Fruit fly (Drosophila melanogaster) whole organism, wandering third instar larva: Measurements from ENCODE around the gene Npc2c.

ENCODE experiments used
- Abd-B ChIP-seq: fragments of >200 bp; optimal IDR thresholded peaks from 2 replicates; lab custom pipeline; 2017; ENCODE audit warnings: missing biosample characterization, missing genetic modification characterization
- CG32264 ChIP-seq: fragments of 200-800 bp; sonication (Bioruptor generic); optimal IDR thresholded peaks from 2 replicates; lab custom pipeline; 2016; ENCODE audit warnings: missing biosample characterization, missing genetic modification characterization
- CG9705 ChIP-seq: fragments of 200-800 bp; sonication (Bioruptor generic); optimal IDR thresholded peaks from 2 replicates; lab custom pipeline; 2018; ENCODE audit warnings: missing biosample characterization, mild to moderate bottlenecking, missing genetic modification characterization
- CrebA ChIP-seq: fragments of 200-800 bp; sonication (Bioruptor generic); optimal IDR thresholded peaks from 2 replicates; lab custom pipeline; 2016; ENCODE audit warnings: missing biosample characterization, mild to moderate bottlenecking, missing genetic modification characterization, borderline replicate concordance
- Dfd ChIP-seq: fragments of >200 bp; optimal IDR thresholded peaks from 2 replicates; lab custom pipeline; 2017; ENCODE audit warnings: missing biosample characterization, missing genetic modification characterization
- Dif ChIP-seq: fragments of 200-275, 200-300 bp; sonication (Bioruptor generic); optimal IDR thresholded peaks from 2 replicates; lab custom pipeline; 2018; ENCODE audit warnings: missing biosample characterization, missing genetic modification characterization; ENCODE audit not compliant: partially characterized antibody
- GATAd ChIP-seq: sonication (Bioruptor generic); optimal IDR thresholded peaks from 2 replicates; lab custom pipeline; 2016; ENCODE audit warnings: missing biosample characterization, missing genetic modification characterization
- HLH106 ChIP-seq: fragments of 200-800 bp; optimal IDR thresholded peaks from 3 replicates; lab custom pipeline; 2019; ENCODE audit warnings: missing biosample characterization, mild to moderate bottlenecking, missing genetic modification characterization, moderate library complexity
- Hnf4 ChIP-seq: fragments of 200-800 bp; sonication (Bioruptor generic); optimal IDR thresholded peaks from 2 replicates; lab custom pipeline; 2016; ENCODE audit warnings: missing biosample characterization, mild to moderate bottlenecking, missing genetic modification characterization
- Hr78 ChIP-seq: fragments of >200 bp; optimal IDR thresholded peaks from 2 replicates; lab custom pipeline; 2017; ENCODE audit warnings: missing biosample characterization, missing genetic modification characterization
- Hr83 ChIP-seq: fragments of 200-300 bp; sonication (Bioruptor generic); optimal IDR thresholded peaks from 2 replicates; lab custom pipeline; 2016; ENCODE audit warnings: missing biosample characterization, mild to moderate bottlenecking, missing genetic modification characterization, moderate library complexity; ENCODE audit not compliant: poor library complexity, severe bottlenecking
- Jra ChIP-seq: sonication (Bioruptor generic); optimal IDR thresholded peaks from 2 replicates; lab custom pipeline; 2016; ENCODE audit warnings: missing biosample characterization, missing genetic modification characterization
- Mio ChIP-seq: sonication (Bioruptor generic); optimal IDR thresholded peaks from 2 replicates; lab custom pipeline; 2016; ENCODE audit warnings: missing biosample characterization, missing genetic modification characterization
- N ChIP-seq: fragments of >200 bp; optimal IDR thresholded peaks from 2 replicates; lab custom pipeline; 2018; ENCODE audit warnings: missing biosample characterization, missing external identifiers, missing genetic modification characterization
- OdsH ChIP-seq: fragments of 200-800 bp; sonication (Bioruptor generic); optimal IDR thresholded peaks from 2 replicates; lab custom pipeline; 2016; ENCODE audit warnings: missing biosample characterization, mild to moderate bottlenecking, missing genetic modification characterization
- Rel ChIP-seq, 2 experiments: fragments of 200-800 bp; sonication (Bioruptor generic) in 1 of 2; optimal IDR thresholded peaks; 2 replicates in 1 of 2; 3 replicates in 1 of 2; lab custom pipeline; 2016 to 2019; ENCODE audit warnings: mild to moderate bottlenecking in 2 of 2, missing biosample characterization in 2 of 2, missing genetic modification characterization in 2 of 2, moderate library complexity in 1 of 2
- Sp1 ChIP-seq: fragments of 200-800 bp; sonication (Bioruptor generic); optimal IDR thresholded peaks from 3 replicates; lab custom pipeline; 2019; ENCODE audit warnings: missing biosample characterization, mild to moderate bottlenecking, missing genetic modification characterization, moderate library complexity
- Vsx2 ChIP-seq: fragments of 200-300, 225-300 bp; sonication (Bioruptor generic); optimal IDR thresholded peaks from 2 replicates; lab custom pipeline; 2018; ENCODE audit warnings: missing biosample characterization, missing genetic modification characterization; ENCODE audit not compliant: partially characterized antibody
- br ChIP-seq: fragments of 200-800 bp; sonication (Bioruptor generic); optimal IDR thresholded peaks from 2 replicates; lab custom pipeline; 2016; ENCODE audit warnings: missing biosample characterization, missing genetic modification characterization
- brk ChIP-seq: fragments of 200-800 bp; sonication (Bioruptor generic); optimal IDR thresholded peaks from 2 replicates; lab custom pipeline; 2016; ENCODE audit warnings: missing biosample characterization, mild to moderate bottlenecking, missing genetic modification characterization
- dl ChIP-seq, 2 experiments: fragments of 175-275, 200-275 bp in 1 of 2; fragments of 200-275 bp in 1 of 2; sonication (Bioruptor generic); optimal IDR thresholded peaks; lab custom pipeline; 2018; ENCODE audit warnings: mild to moderate bottlenecking in 2 of 2, missing biosample characterization in 2 of 2, missing genetic modification characterization in 2 of 2, moderate library complexity in 2 of 2; ENCODE audit not compliant: partially characterized antibody in 2 of 2, insufficient read depth in 1 of 2
- dmrt93B ChIP-seq: fragments of 200-800 bp; sonication (Bioruptor generic); optimal IDR thresholded peaks from 2 replicates; lab custom pipeline; 2018; ENCODE audit warnings: missing biosample characterization, mild to moderate bottlenecking, missing genetic modification characterization
- dsf ChIP-seq: sonication (Bioruptor generic); optimal IDR thresholded peaks from 2 replicates; lab custom pipeline; 2016; ENCODE audit warnings: missing biosample characterization, missing genetic modification characterization, borderline replicate concordance
- ey ChIP-seq: fragments of 200-800 bp; sonication (Bioruptor generic); optimal IDR thresholded peaks from 2 replicates; lab custom pipeline; 2016; ENCODE audit warnings: missing biosample characterization, missing genetic modification characterization
- foxo ChIP-seq, 2 experiments: fragments of 200-800 bp; sonication (Bioruptor generic); optimal IDR thresholded peaks; 2 replicates in 1 of 2; 3 replicates in 1 of 2; lab custom pipeline; 2016 to 2017; ENCODE audit warnings: missing biosample characterization in 2 of 2, missing genetic modification characterization in 2 of 2
- fru ChIP-seq: fragments of 200-800 bp; sonication (Bioruptor generic); optimal IDR thresholded peaks from 3 replicates; lab custom pipeline; 2016; ENCODE audit warnings: missing biosample characterization, mild to moderate bottlenecking, missing genetic modification characterization
- h ChIP-seq: fragments of 200-800 bp; sonication (Bioruptor generic); optimal IDR thresholded peaks from 3 replicates; lab custom pipeline; 2016; ENCODE audit warnings: missing biosample characterization, mild to moderate bottlenecking, missing genetic modification characterization
- jim ChIP-seq: fragments of 175-275, 200-325 bp; sonication (Bioruptor generic); optimal IDR thresholded peaks from 2 replicates; lab custom pipeline; 2016; ENCODE audit warnings: missing biosample characterization, mild to moderate bottlenecking, missing genetic modification characterization
- lola ChIP-seq: fragments of >200 bp; optimal IDR thresholded peaks from 2 replicates; lab custom pipeline; 2017; ENCODE audit warnings: missing biosample characterization, missing genetic modification characterization
- pan ChIP-seq: fragments of >200 bp; optimal IDR thresholded peaks from 2 replicates; lab custom pipeline; 2017
- psq ChIP-seq: fragments of 200-800 bp; sonication (Bioruptor generic); optimal IDR thresholded peaks from 3 replicates; lab custom pipeline; 2017; ENCODE audit warnings: missing biosample characterization, mild to moderate bottlenecking, missing genetic modification characterization, moderate library complexity
- rgr ChIP-seq: fragments of 200-800 bp; sonication (Bioruptor generic); optimal IDR thresholded peaks from 3 replicates; lab custom pipeline; 2016; ENCODE audit warnings: missing biosample characterization, mild to moderate bottlenecking, missing genetic modification characterization
- sage ChIP-seq: fragments of 200-800 bp; sonication (Bioruptor generic); optimal IDR thresholded peaks from 2 replicates; lab custom pipeline; 2016; ENCODE audit warnings: missing biosample characterization, mild to moderate bottlenecking, missing genetic modification characterization
- sv ChIP-seq: fragments of 200-800 bp; sonication (Bioruptor generic); optimal IDR thresholded peaks from 3 replicates; lab custom pipeline; 2016; ENCODE audit warnings: missing biosample characterization, missing genetic modification characterization
- tai ChIP-seq: sonication (Bioruptor generic); optimal IDR thresholded peaks from 2 replicates; lab custom pipeline; 2016; ENCODE audit warnings: missing biosample characterization, missing genetic modification characterization
- usp ChIP-seq: fragments of >200 bp; optimal IDR thresholded peaks from 2 replicates; lab custom pipeline; 2017; ENCODE audit warnings: missing biosample characterization, missing genetic modification characterization
- woc ChIP-seq: sonication (Bioruptor generic); optimal IDR thresholded peaks from 2 replicates; lab custom pipeline; 2016; ENCODE audit warnings: missing biosample characterization, mild to moderate bottlenecking, missing genetic modification characterization

The Npc2c gene

dm6 chr3R:10080699-10081098 is 20.6 kb downstream of the Npc2c start:
- TF ChIP-seq brk (GFP tag; lab: Kevin White, UChicago) (no peak), Dfd (no peak), CG9705 (no peak), foxo (GFP tag; optimal IDR thresholded peaks at IDR 0.05; lab: Kevin White, UChicago) (no peak), fru (peak; percentile 33), lola (GFP tag; lab: Kevin White, UChicago) (no peak), OdsH (peak; percentile 6), psq (GFP tag; lab: Kevin White, UChicago) (no peak), rgr (no peak), h (GFP tag; lab: Kevin White, UChicago) (no peak), Vsx2 (no peak), Jra (peak; percentile 1), HLH106 (tag; lab: Kevin White, UChicago) (no peak), woc (GFP tag; lab: Kevin White, UChicago) (no peak), Dif (GFP tag; lab: Kevin White, UChicago) (no peak), ey (GFP tag; lab: Kevin White, UChicago) (no peak), CrebA (GFP tag; lab: Kevin White, UChicago) (no peak), N (peak; percentile 22), CG32264 (GFP tag; lab: Kevin White, UChicago) (no peak), GATAd (GFP tag; lab: Kevin White, UChicago) (no peak), jim (GFP tag; lab: Kevin White, UChicago) (no peak), Sp1 (GFP tag; lab: Kevin White, UChicago) (no peak), br (GFP tag; lab: Kevin White, UChicago) (no peak)
- TF ChIP-seq, all 38 proteins: peak for 4

dm6 chr3R:10081469-10082111 is 21.5 kb downstream of the Npc2c start:
- TF ChIP-seq h (GFP tag; lab: Kevin White, UChicago): peak; percentile 44
- TF ChIP-seq Hnf4 (GFP tag; lab: Kevin White, UChicago): peak; percentile 42
- TF ChIP-seq dl (GFP tag; optimal IDR thresholded peaks at IDR 0.05; lab: Kevin White, UChicago; ENCODE audit: insufficient read depth in 1 of 2, partially characterized antibody in 2 of 2): no peak
- no peak for TF ChIP-seq Hr78 (GFP tag; lab: Kevin White, UChicago)
- peak; percentile 22 for TF ChIP-seq rgr
- peak; percentile 78 for TF ChIP-seq woc (GFP tag; lab: Kevin White, UChicago)
- TF ChIP-seq Dif (GFP tag; lab: Kevin White, UChicago): peak; percentile 25
- TF ChIP-seq ey (GFP tag; lab: Kevin White, UChicago): peak; percentile 34
- TF ChIP-seq Hr83: no peak
- TF ChIP-seq HLH106 (tag; lab: Kevin White, UChicago): peak; percentile 32
- TF ChIP-seq brk (GFP tag; lab: Kevin White, UChicago): no peak
- no peak for TF ChIP-seq CG9705
- peak in 1 of 2 experiments; percentile 28 for TF ChIP-seq foxo (GFP tag; optimal IDR thresholded peaks at IDR 0.05; lab: Kevin White, UChicago)

- peak; percentile 84 for TF ChIP-seq psq (GFP tag; lab: Kevin White, UChicago)
- peak; percentile 16 for TF ChIP-seq N
- TF ChIP-seq Hnf4 (GFP tag; lab: Kevin White, UChicago): peak; percentile 84
- TF ChIP-seq woc (GFP tag; lab: Kevin White, UChicago): peak; percentile 97
- TF ChIP-seq rgr: peak; percentile 90
- no peak for TF ChIP-seq sv (GFP tag; lab: Kevin White, UChicago)
- peak; percentile 73 for TF ChIP-seq tai (GFP tag; lab: Kevin White, UChicago)
- TF ChIP-seq Sp1 (GFP tag; lab: Kevin White, UChicago): peak; percentile 90
- TF ChIP-seq Mio: peak; percentile 45
- TF ChIP-seq usp (GFP tag; lab: Kevin White, UChicago): no peak
- peak; percentile 92 for TF ChIP-seq OdsH
- peak; percentile 56 for TF ChIP-seq Dif (GFP tag; lab: Kevin White, UChicago)
- TF ChIP-seq h (GFP tag; lab: Kevin White, UChicago): peak; percentile 93
- TF ChIP-seq dl (GFP tag; optimal IDR thresholded peaks at IDR 0.05; lab: Kevin White, UChicago; ENCODE audit: insufficient read depth in 1 of 2, partially characterized antibody in 2 of 2): peak; percentile 8 to 29
- no peak for TF ChIP-seq Abd-B (GFP tag; lab: Kevin White, UChicago)
- peak; percentile 39 for TF ChIP-seq Hr83
- no peak for TF ChIP-seq GATAd (GFP tag; lab: Kevin White, UChicago)
- no peak for TF ChIP-seq Rel (GFP tag; optimal IDR thresholded peaks at IDR 0.05; lab: Kevin White, UChicago)
- TF ChIP-seq Rel (tag; optimal IDR thresholded peaks at IDR 0.05; lab: Kevin White, UChicago): peak; percentile 50
- TF ChIP-seq Hr78 (GFP tag; lab: Kevin White, UChicago): no peak
- peak; percentile 57 for TF ChIP-seq Jra
- peak; percentile 78 for TF ChIP-seq dmrt93B (GFP tag; lab: Kevin White, UChicago)
- no peak for TF ChIP-seq pan (lab: Kevin White, UChicago)
- peak; percentile 94 for TF ChIP-seq ey (GFP tag; lab: Kevin White, UChicago)
- TF ChIP-seq CG32264 (GFP tag; lab: Kevin White, UChicago): peak; percentile 74
- TF ChIP-seq fru: peak; percentile 99
- peak; percentile 38 to 94 for TF ChIP-seq foxo (GFP tag; optimal IDR thresholded peaks at IDR 0.05; lab: Kevin White, UChicago)
- TF ChIP-seq jim (GFP tag; lab: Kevin White, UChicago): no peak
- TF ChIP-seq brk (GFP tag; lab: Kevin White, UChicago): peak; percentile 76
- peak; percentile 68 for TF ChIP-seq sage (GFP tag; lab: Kevin White, UChicago)
- peak; percentile 91 for TF ChIP-seq HLH106 (tag; lab: Kevin White, UChicago)
- TF ChIP-seq CG9705: peak; percentile 78
- peak; percentile 93 for TF ChIP-seq br (GFP tag; lab: Kevin White, UChicago)
- TF ChIP-seq dsf (GFP tag; lab: Kevin White, UChicago): no peak
These were observed 22.6 kb downstream of the Npc2c start for dm6 chr3R:10082549-10083075.
